Fruit fly (Drosophila melanogaster): ENCODE measurements around the gene Amt.
A peak's percentile ranks its signal among the peaks of the same experiment; 100 is the strongest.

Gene Amt

dm6 chr3R:15243046-15243356 is 5.9 kb downstream of the Amt start:
- TF ChIP-seq Hr78 (GFP tag; optimal IDR thresholded peaks at IDR 0.05) (peak in 1 of 2 experiments; percentile 45), Pdp1 (GFP tag; optimal IDR thresholded peaks at IDR 0.05) (peak in 1 of 2 experiments; percentile 95), sr (GFP tag; IDR thresholded peaks at IDR 0.05) (peak; percentile 70), CG43689 (GFP tag; IDR thresholded peaks at IDR 0.05) (no peak), CG32532 (GFP tag; IDR thresholded peaks at IDR 0.05) (0 out of 2 replicates have a peak, but pooled peaks have one; percentile 40), dpn (GFP tag; optimal IDR thresholded peaks at IDR 0.05) (no peak), B-H2 (GFP tag; optimal IDR thresholded peaks at IDR 0.05) (no peak), exex (tag; optimal IDR thresholded peaks at IDR 0.05) (peak; percentile 7), CG4820 (GFP tag; optimal IDR thresholded peaks at IDR 0.05) (no peak), CG17912 (GFP tag; optimal IDR thresholded peaks at IDR 0.05) (peak; percentile 64), hth (optimal IDR thresholded peaks at IDR 0.05) (no peak), CG3995 (GFP tag; optimal IDR thresholded peaks at IDR 0.05) (peak; percentile 46), fd102C (GFP tag; optimal IDR thresholded peaks at IDR 0.05) (no peak), z (GFP tag; IDR thresholded peaks at IDR 0.05) (peak; percentile 59; the same call in 1 of the 3 replicates), fu2 (GFP tag; optimal IDR thresholded peaks at IDR 0.05) (no peak)

DNA sequence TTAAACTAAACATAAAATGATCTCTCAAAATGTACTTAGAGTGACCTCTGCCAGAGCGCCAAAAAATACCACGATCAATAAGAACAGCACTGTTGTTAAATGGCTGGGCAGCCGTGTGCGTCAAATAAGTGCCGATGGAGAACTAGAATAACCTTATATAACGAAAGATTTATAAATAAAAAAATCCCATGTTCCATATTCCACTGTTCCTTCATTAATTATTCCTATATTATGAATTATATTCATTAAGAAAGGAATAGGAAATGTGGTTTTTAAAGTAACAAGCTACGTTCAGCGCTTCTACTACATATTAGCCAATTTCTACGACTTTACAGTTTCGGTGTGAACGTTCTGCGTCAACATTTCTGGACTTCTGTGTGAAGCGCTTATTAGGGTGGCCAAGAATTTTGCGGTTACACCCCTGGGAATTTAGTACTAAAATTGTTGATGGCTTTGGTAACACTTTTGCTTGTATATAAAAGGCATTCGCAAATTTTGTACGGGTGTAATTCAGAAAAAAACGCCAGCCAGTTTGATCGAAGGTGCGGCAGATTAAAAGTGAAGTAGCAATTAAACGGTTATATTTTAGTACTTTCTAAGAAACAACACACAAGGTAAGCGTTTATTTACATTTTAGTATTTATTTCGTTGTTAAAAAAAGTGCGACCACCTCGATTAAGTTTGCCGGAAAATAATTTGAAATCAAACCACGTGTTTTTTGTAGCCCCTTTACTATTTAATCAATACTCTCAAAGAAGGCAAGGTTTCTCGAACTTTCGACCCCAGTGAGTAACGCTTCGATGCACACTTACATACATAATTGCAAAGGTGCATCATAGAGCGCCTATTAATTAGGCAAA is 6.5 kb downstream of the Amt start, which contains the start of the genes tefu and Hsc70-4:
TSS of gene tefu (minus strand) at position 51 of the 860 bp plus-strand sequence.
TSS of gene Hsc70-4 (plus strand) at position 502 of the 860 bp plus-strand sequence.
- TF ChIP-seq cwo (GFP tag; optimal IDR thresholded peaks at IDR 0.05) = no peak
- no peak for TF ChIP-seq Kr (GFP tag; optimal IDR thresholded peaks at IDR 0.05)
- peak; percentile 53 for TF ChIP-seq CG4854 (GFP tag; optimal IDR thresholded peaks at IDR 0.05)
- TF ChIP-seq dm (GFP tag; optimal IDR thresholded peaks at IDR 0.05) = peak; percentile 61
- no peak for TF ChIP-seq CG1832 (GFP tag; optimal IDR thresholded peaks at IDR 0.05)
- TF ChIP-seq vvl (GFP tag; IDR thresholded peaks at IDR 0.05) = peak; percentile 80
- peak; percentile 73 for TF ChIP-seq CG7372 (GFP tag; IDR thresholded peaks at IDR 0.05)
- TF ChIP-seq CG12942 (GFP tag; optimal IDR thresholded peaks at IDR 0.05) = peak; percentile 76
- TF ChIP-seq Tbp (GFP tag; optimal IDR thresholded peaks at IDR 0.05) = peak; percentile 80
- TF ChIP-seq Hmr (GFP tag; optimal IDR thresholded peaks at IDR 0.05) = peak; percentile 14
- TF ChIP-seq CoRest (tag; optimal IDR thresholded peaks at IDR 0.05) = peak; percentile 91
- peak; percentile 28; the same call in 1 of the 2 replicates for TF ChIP-seq Bgb (GFP tag; IDR thresholded peaks at IDR 0.05; ENCODE audit: partially characterized antibody)
- peak; percentile 46 for TF ChIP-seq gcm2 (GFP tag; optimal IDR thresholded peaks at IDR 0.05)
- TF ChIP-seq Dad (GFP tag; optimal IDR thresholded peaks at IDR 0.05) = peak; percentile 68
- TF ChIP-seq CG3163 (GFP tag; optimal IDR thresholded peaks at IDR 0.05) = peak; percentile 53
- no peak for TF ChIP-seq CG14860 (GFP tag; IDR thresholded peaks at IDR 0.05; ENCODE audit: partially characterized antibody)
- peak; percentile 63 for TF ChIP-seq Atf-2 (GFP tag; optimal IDR thresholded peaks at IDR 0.05)
- peak; percentile 55 for TF ChIP-seq CG1792 (GFP tag; optimal IDR thresholded peaks at IDR 0.05)
- TF ChIP-seq sim (GFP tag; IDR thresholded peaks at IDR 0.05) = 0 out of 2 replicates have a peak, but pooled peaks have one; percentile 11
- peak; percentile 26 for TF ChIP-seq CG8359 (GFP tag; optimal IDR thresholded peaks at IDR 0.05; ENCODE audit: borderline replicate concordance)
- TF ChIP-seq stwl (tag; optimal IDR thresholded peaks at IDR 0.05) = peak; percentile 70
- peak; percentile 51 for TF ChIP-seq Dref (GFP tag; IDR thresholded peaks at IDR 0.05)
- peak; percentile 85 for TF ChIP-seq pnt (GFP tag; optimal IDR thresholded peaks at IDR 0.05)
- peak; percentile 69 for TF ChIP-seq CG11723 (GFP tag; optimal IDR thresholded peaks at IDR 0.05)
- TF ChIP-seq CG13424 (tag; optimal IDR thresholded peaks at IDR 0.05) = peak; percentile 73
- TF ChIP-seq ken (GFP tag; IDR thresholded peaks at IDR 0.05) = peak; percentile 81
- TF ChIP-seq br (optimal IDR thresholded peaks at IDR 0.05) = no peak
- TF ChIP-seq CG11247 (GFP tag; IDR thresholded peaks at IDR 0.05) = peak; percentile 48; the same call in 1 of the 2 replicates
- peak; percentile 65; the same call in 1 of the 2 replicates for TF ChIP-seq HLH3B (GFP tag; IDR thresholded peaks at IDR 0.05)
- peak; percentile 78 for TF ChIP-seq CG11085 (GFP tag; IDR thresholded peaks at IDR 0.05)
- no peak for TF ChIP-seq ash1 (GFP tag; optimal IDR thresholded peaks at IDR 0.05)
- peak; percentile 60 for TF ChIP-seq tx (GFP tag; optimal IDR thresholded peaks at IDR 0.05)
- TF ChIP-seq slbo (GFP tag; IDR thresholded peaks at IDR 0.05) = peak; percentile 90
- no peak for TF ChIP-seq Deaf1 (tag; optimal IDR thresholded peaks at IDR 0.05)

Measured in whole organism, embryonic.